Worm (Caenorhabditis elegans) whole organism, mixed stage, embryonic: ENCODE results near the gene rpl-7A.
A peak's percentile ranks its signal among the peaks of the same experiment; 100 is the strongest.

Experiments
- M03D4.4 ChIP-seq: sonication (generic microtip); optimal IDR thresholded peaks from 2 replicates; lab custom pipeline; 2017; ENCODE audit warnings: mild to moderate bottlenecking, missing genetic modification characterization, missing compliant biosample characterization
- blmp-1 ChIP-seq: fragments of 150-350 bp; optimal IDR thresholded peaks from 2 replicates; lab custom pipeline; 2014; ENCODE audit warnings: missing biosample characterization, missing genetic modification characterization
- ceh-39 ChIP-seq: fragments of 150-350 bp; optimal IDR thresholded peaks from 2 replicates; lab custom pipeline; 2014; ENCODE audit warnings: missing biosample characterization, missing genetic modification characterization
- lin-13 ChIP-seq: fragments of 150-350 bp; optimal IDR thresholded peaks from 2 replicates; lab custom pipeline; 2014; ENCODE audit warnings: missing biosample characterization, missing genetic modification characterization
- mab-5 ChIP-seq: fragments of 150-350 bp; optimal IDR thresholded peaks from 2 replicates; lab custom pipeline; 2014; ENCODE audit warnings: missing biosample characterization, missing genetic modification characterization
- mep-1 ChIP-seq: fragments of 150-350 bp; optimal IDR thresholded peaks from 2 replicates; lab custom pipeline; 2017; ENCODE audit warnings: missing biosample characterization, missing genetic modification reagents, missing genetic modification characterization, inconsistent platforms
- nhr-12 ChIP-seq: fragments of 150-350 bp; optimal IDR thresholded peaks from 2 replicates; lab custom pipeline; 2014; ENCODE audit warnings: missing biosample characterization, missing genetic modification characterization
- nhr-237 ChIP-seq: fragments of 150-350 bp; optimal IDR thresholded peaks from 2 replicates; lab custom pipeline; 2014; ENCODE audit warnings: missing biosample characterization, missing genetic modification characterization
- nhr-76 ChIP-seq: sonication (generic microtip); optimal IDR thresholded peaks from 2 replicates; lab custom pipeline; 2017; ENCODE audit warnings: missing biosample characterization, missing genetic modification characterization
- pha-4 ChIP-seq: fragments of 150-350 bp; optimal IDR thresholded peaks from 2 replicates; lab custom pipeline; 2018; ENCODE audit warnings: missing biosample characterization, missing genetic modification reagents, missing genetic modification characterization
- sem-2 ChIP-seq: fragments of 200-800 bp; sonication (Bioruptor generic); optimal IDR thresholded peaks from 2 replicates; lab custom pipeline; 2018; ENCODE audit warnings: mild to moderate bottlenecking, missing genetic modification characterization, missing compliant biosample characterization
- snpc-4 ChIP-seq: fragments of 150-350 bp; optimal IDR thresholded peaks from 2 replicates; lab custom pipeline; 2014; ENCODE audit warnings: missing biosample characterization, missing genetic modification characterization
- unc-62 ChIP-seq: fragments of 150-350 bp; optimal IDR thresholded peaks from 2 replicates; lab custom pipeline; 2014; ENCODE audit warnings: missing biosample characterization, missing genetic modification reagents, missing genetic modification characterization

DNA sequence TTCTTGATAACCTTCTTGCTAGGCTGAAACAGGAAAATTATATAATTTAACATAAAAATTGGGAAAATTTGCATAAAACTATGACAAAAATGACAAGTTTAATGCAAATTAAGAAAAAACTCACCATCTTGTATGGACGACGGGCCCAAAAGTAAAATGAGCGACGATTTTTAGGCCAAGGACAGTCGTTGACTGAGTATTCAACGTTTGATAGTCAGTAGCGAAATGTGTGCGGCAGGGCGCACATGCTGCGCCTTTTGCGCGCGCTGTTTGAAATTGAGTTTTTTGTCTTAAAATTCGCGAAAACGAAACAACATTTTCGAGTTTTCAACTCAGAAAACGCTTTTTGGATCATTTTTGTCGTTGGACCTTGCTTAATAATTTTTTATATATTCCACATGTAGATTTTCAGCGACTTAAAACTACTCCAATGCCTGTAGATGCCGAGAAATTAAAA lies at the start of gene rpl-7A, which contains the start of gene set-21:
- TF ChIP-seq blmp-1 (tag; lab: Kevin White, UChicago) (no peak), snpc-4 (tag; lab: Kevin White, UChicago) (no peak), lin-13 (tag; lab: Kevin White, UChicago) (peak; percentile 76), nhr-76 (no peak), pha-4 (tag; lab: Kevin White, UChicago) (peak; percentile 56), ceh-39 (tag; lab: Kevin White, UChicago) (peak; percentile 71), mep-1 (tag; lab: Kevin White, UChicago) (peak; percentile 86), M03D4.4 (peak; percentile 51), mab-5 (tag; lab: Kevin White, UChicago) (no peak), unc-62 (GFP tag; lab: Kevin White, UChicago) (peak; percentile 49), nhr-237 (peak; percentile 84), nhr-12 (tag; lab: Kevin White, UChicago) (no peak), sem-2 (GFP tag; lab: Kevin White, UChicago) (no peak)
